Worm (Caenorhabditis elegans): ENCODE results near the gene srw-14.

The srw-14 gene

ce11 chrV:15187083-15188057, 38.4 kb upstream of the srw-14 start, which contains the start of the genes cyn-7 and bath-36 (continued):
- peak; percentile 55; the same call in 1 of the 2 replicates for TF ChIP-seq B0336.3 (GFP tag; IDR thresholded peaks at IDR 0.05)
- TF ChIP-seq F57A8.1 (GFP tag; optimal IDR thresholded peaks at IDR 0.05) = no peak
- TF ChIP-seq aptf-3 (GFP tag; IDR thresholded peaks at IDR 0.05) = no peak
- peak; percentile 66 for TF ChIP-seq ceh-91 (GFP tag; IDR thresholded peaks at IDR 0.05)
- no peak for TF ChIP-seq ceh-79 (tag; optimal IDR thresholded peaks at IDR 0.05)
- no peak for TF ChIP-seq ztf-3 (GFP tag; optimal IDR thresholded peaks at IDR 0.05)
- no peak for TF ChIP-seq aptf-2 (GFP tag; conservative IDR thresholded peaks at IDR 0.05)
- TF ChIP-seq ztf-6 (GFP tag; IDR thresholded peaks at IDR 0.05) = no peak
- no peak for TF ChIP-seq F10E7.11 (tag; optimal IDR thresholded peaks at IDR 0.05)
- TF ChIP-seq ets-4 (GFP tag; optimal IDR thresholded peaks at IDR 0.05) = peak; percentile 10
- no peak for TF ChIP-seq F55B11.4 (tag; optimal IDR thresholded peaks at IDR 0.05; ENCODE audit: borderline replicate concordance, insufficient read depth)
- TF ChIP-seq attf-6 (GFP tag; IDR thresholded peaks at IDR 0.05) = no peak
- TF ChIP-seq lin-54 (GFP tag; optimal IDR thresholded peaks at IDR 0.05) = peak; percentile 83
- no peak for TF ChIP-seq bed-1 (GFP tag; IDR thresholded peaks at IDR 0.05)
- TF ChIP-seq ztf-26 (tag; optimal IDR thresholded peaks at IDR 0.05) = peak; percentile 49
- no peak for TF ChIP-seq athp-1 (tag; optimal IDR thresholded peaks at IDR 0.05)
- no peak for TF ChIP-seq lag-1 (GFP tag; IDR thresholded peaks at IDR 0.05)
- TF ChIP-seq ekl-4 (GFP tag; IDR thresholded peaks at IDR 0.05) = peak; percentile 52
- no peak for TF ChIP-seq ztf-18 (tag; optimal IDR thresholded peaks at IDR 0.05)
- TF ChIP-seq snpc-1.3 (tag; optimal IDR thresholded peaks at IDR 0.05; ENCODE audit: insufficient read depth) = peak; percentile 38
- no peak for TF ChIP-seq nhr-90 (tag; optimal IDR thresholded peaks at IDR 0.05)
- TF ChIP-seq unc-62 (GFP tag; optimal IDR thresholded peaks at IDR 0.05) = no peak
- TF ChIP-seq egl-18 (GFP tag; IDR thresholded peaks at IDR 0.05) = no peak
- 0 out of 2 replicates have a peak, but pooled peaks have one; percentile 25 for TF ChIP-seq B0019.2 (GFP tag; conservative IDR thresholded peaks at IDR 0.05)
- TF ChIP-seq attf-3 (GFP tag; conservative IDR thresholded peaks at IDR 0.05) = no peak; the same call in 1 of the 2 replicates
- peak; percentile 73 for TF ChIP-seq efl-1 (GFP tag; optimal IDR thresholded peaks at IDR 0.05)
- peak; percentile 52 for TF ChIP-seq dpl-1 (GFP tag; optimal IDR thresholded peaks at IDR 0.05)
- TF ChIP-seq chd-7 (tag; optimal IDR thresholded peaks at IDR 0.05) = no peak
- no peak for TF ChIP-seq ama-1 (optimal IDR thresholded peaks at IDR 0.05)
- TF ChIP-seq ama-1 (GFP tag; optimal IDR thresholded peaks at IDR 0.05) = no peak
- TF ChIP-seq madf-3 (GFP tag; IDR thresholded peaks at IDR 0.05) = 0 out of 2 replicates have a peak, but pooled peaks have one; percentile 63
- no peak for TF ChIP-seq fkh-3 (tag; optimal IDR thresholded peaks at IDR 0.05)
- TF ChIP-seq Y67H2A.10 (GFP tag; conservative IDR thresholded peaks at IDR 0.05) = 0 out of 2 replicates have a peak, but pooled peaks have one; percentile 29
- peak; percentile 28 for TF ChIP-seq atf-7 (tag; optimal IDR thresholded peaks at IDR 0.05)
- no peak for TF ChIP-seq zfh-2 (GFP tag; conservative IDR thresholded peaks at IDR 0.05)
- no peak for TF ChIP-seq die-1 (tag; optimal IDR thresholded peaks at IDR 0.05)

- TF ChIP-seq hsf-1 (GFP tag; IDR thresholded peaks at IDR 0.05) (peak; percentile 88), gei-17 (GFP tag; optimal IDR thresholded peaks at IDR 0.05) (no peak), lin-54 (GFP tag; optimal IDR thresholded peaks at IDR 0.05) (peak; percentile 99), F55B11.4 (tag; optimal IDR thresholded peaks at IDR 0.05; ENCODE audit: borderline replicate concordance, insufficient read depth) (no peak), sptf-2 (GFP tag; optimal IDR thresholded peaks at IDR 0.05) (no peak), dox-1 (GFP tag; IDR thresholded peaks at IDR 0.05) (peak; percentile 75), madf-6 (GFP tag; IDR thresholded peaks at IDR 0.05) (peak; percentile 85), F23B12.7 (tag; optimal IDR thresholded peaks at IDR 0.05; ENCODE audit: insufficient read depth) (peak; percentile 90), rcor-1 (GFP tag; IDR thresholded peaks at IDR 0.05) (peak; percentile 65; the same call in 1 of the 2 replicates), F33H1.4 (GFP tag; IDR thresholded peaks at IDR 0.05) (peak; percentile 47), B0261.1 (tag; optimal IDR thresholded peaks at IDR 0.05) (peak; percentile 13), chd-7 (tag; optimal IDR thresholded peaks at IDR 0.05) (no peak), snpc-4 (GFP tag; optimal IDR thresholded peaks at IDR 0.05) (peak; percentile 30), snpc-4 (tag; optimal IDR thresholded peaks at IDR 0.05) (peak; percentile 11 to 68 (median 52)), bed-1 (GFP tag; IDR thresholded peaks at IDR 0.05) (no peak), madf-8 (GFP tag; conservative IDR thresholded peaks at IDR 0.05) (peak; percentile 54)
Observed at ce11 chrV:15189567-15189966, 36.2 kb upstream of the srw-14 start, which contains the start of gene cyn-3. Gene cyn-3, plus strand, starts transcription at chrV:15189927.
